Worm (Caenorhabditis elegans): Measurements from ENCODE around the gene C33B4.5.

DNA sequence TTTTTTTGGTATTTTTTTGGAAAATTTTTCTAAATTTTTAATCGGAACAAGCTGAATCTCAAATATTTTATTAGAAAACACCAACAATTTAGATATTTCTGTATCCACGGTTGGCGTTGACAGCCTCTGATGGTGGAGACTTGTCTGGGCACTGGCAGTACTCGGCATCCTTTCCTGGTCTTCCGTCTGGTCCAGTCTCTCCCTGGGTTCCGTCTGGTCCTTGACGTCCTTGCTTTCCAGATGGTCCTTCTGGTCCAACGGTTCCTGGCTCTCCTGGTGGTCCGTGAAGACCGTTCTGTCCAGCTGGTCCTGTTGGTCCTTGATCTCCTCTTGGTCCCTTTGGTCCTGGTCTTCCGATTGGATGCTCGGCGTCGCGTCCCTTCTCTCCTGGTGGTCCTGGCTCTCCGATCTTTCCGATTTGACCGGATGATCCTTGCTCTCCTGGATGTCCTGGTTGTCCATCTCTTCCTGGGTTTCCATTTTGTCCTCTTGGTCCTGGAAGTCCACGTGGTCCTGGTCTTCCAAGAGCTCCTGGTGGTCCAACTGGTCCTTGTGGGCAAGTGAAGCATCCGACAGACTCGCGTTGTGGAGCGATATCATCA, 46.4 kb upstream of the C33B4.5 start:
- TF ChIP-seq elt-3 (tag; optimal IDR thresholded peaks at IDR 0.05) (no peak), daf-12 (tag; optimal IDR thresholded peaks at IDR 0.05) (no peak), ama-1 (optimal IDR thresholded peaks at IDR 0.05) (peak; percentile 28), ZK546.5 (tag; optimal IDR thresholded peaks at IDR 0.05) (no peak), nhr-11 (tag; optimal IDR thresholded peaks at IDR 0.05) (no peak), fkh-10 (GFP tag; optimal IDR thresholded peaks at IDR 0.05) (no peak), lin-15B (tag; optimal IDR thresholded peaks at IDR 0.05) (no peak), hmg-11 (tag; optimal IDR thresholded peaks at IDR 0.05) (no peak), snpc-4 (tag; optimal IDR thresholded peaks at IDR 0.05) (no peak), skn-1 (tag; optimal IDR thresholded peaks at IDR 0.05) (no peak), nhr-77 (tag; optimal IDR thresholded peaks at IDR 0.05) (no peak), pha-4 (tag; optimal IDR thresholded peaks at IDR 0.05) (no peak), pqm-1 (tag; optimal IDR thresholded peaks at IDR 0.05) (no peak)
